Worm (Caenorhabditis elegans): ENCODE measurements around the gene Y60A3A.8.
"Not testable (repeated sequence)": the region's sequence is repeated elsewhere in the genome, so short reads cannot be mapped to it uniquely, and the experiment has no call there.

Y60A3A.8 gene

ce11 chrV:19949721-19950120, at the start of gene Y60A3A.8:
Gene Y60A3A.8 (plus strand): TSS chrV:19949978.
- not testable (repeated sequence) for TF ChIP-seq W03F9.2, him-1, dao-5 (tag; optimal IDR thresholded peaks at IDR 0.05)

ce11 chrV:19901826-19902225, 48.0 kb upstream of the Y60A3A.8 start:
- TF ChIP-seq W03F9.2 (tag; optimal IDR thresholded peaks at IDR 0.05) = no peak
- TF ChIP-seq him-1 (tag; optimal IDR thresholded peaks at IDR 0.05) = no peak
- no peak for TF ChIP-seq dao-5 (tag; optimal IDR thresholded peaks at IDR 0.05)

ce11 chrV:19904790-19905189, 45.0 kb upstream of the Y60A3A.8 start:
- TF ChIP-seq dao-5 (tag; optimal IDR thresholded peaks at IDR 0.05) (no peak), him-1 (tag; optimal IDR thresholded peaks at IDR 0.05) (no peak), W03F9.2 (tag; optimal IDR thresholded peaks at IDR 0.05) (no peak)

- TF ChIP-seq him-1 (tag; optimal IDR thresholded peaks at IDR 0.05) (no peak), dao-5 (tag; optimal IDR thresholded peaks at IDR 0.05) (no peak), W03F9.2 (tag; optimal IDR thresholded peaks at IDR 0.05) (no peak)
Observed at ce11 chrV:19905988-19906387, 43.8 kb upstream of the Y60A3A.8 start.

ce11 chrV:19907365-19907764, 42.4 kb upstream of the Y60A3A.8 start, which contains the start of gene fars-2:
Gene fars-2 (minus strand): TSS chrV:19907434.
- TF ChIP-seq dao-5 (tag; optimal IDR thresholded peaks at IDR 0.05) = no peak
- no peak for TF ChIP-seq him-1 (tag; optimal IDR thresholded peaks at IDR 0.05)
- TF ChIP-seq W03F9.2 (tag; optimal IDR thresholded peaks at IDR 0.05) = no peak

- TF ChIP-seq dao-5 (tag; optimal IDR thresholded peaks at IDR 0.05) (no peak), W03F9.2 (tag; optimal IDR thresholded peaks at IDR 0.05) (no peak), him-1 (tag; optimal IDR thresholded peaks at IDR 0.05) (no peak)
Observed at ce11 chrV:19908854-19909253, 40.9 kb upstream of the Y60A3A.8 start.

ce11 chrV:19915973-19916605, 33.7 kb upstream of the Y60A3A.8 start, which contains the start of the genes chk-2 and Y60A3A.19:
Gene chk-2 (minus strand): TSS chrV:19916023.
Gene Y60A3A.19 (plus strand): TSS chrV:19916555.
- TF ChIP-seq dao-5 (tag; optimal IDR thresholded peaks at IDR 0.05) (no peak), him-1 (tag; optimal IDR thresholded peaks at IDR 0.05) (no peak)

- no peak for TF ChIP-seq dao-5 (tag; optimal IDR thresholded peaks at IDR 0.05)
- TF ChIP-seq W03F9.2 (tag; optimal IDR thresholded peaks at IDR 0.05) = no peak
- no peak for TF ChIP-seq him-1 (tag; optimal IDR thresholded peaks at IDR 0.05)
Observed at ce11 chrV:19922613-19923012, 27.2 kb upstream of the Y60A3A.8 start, which contains the start of gene Y60A3A.16. Gene Y60A3A.16 (minus strand): TSS chrV:19922713.

ce11 chrV:19923924-19924323, 25.9 kb upstream of the Y60A3A.8 start, which contains the start of gene skr-4:
Gene skr-4 (plus strand): TSS chrV:19924224.
- TF ChIP-seq W03F9.2 (tag; optimal IDR thresholded peaks at IDR 0.05) (no peak), dao-5 (tag; optimal IDR thresholded peaks at IDR 0.05) (no peak), him-1 (tag; optimal IDR thresholded peaks at IDR 0.05) (no peak)

- TF ChIP-seq him-1 (tag; optimal IDR thresholded peaks at IDR 0.05) (no peak), W03F9.2 (tag; optimal IDR thresholded peaks at IDR 0.05) (no peak), dao-5 (tag; optimal IDR thresholded peaks at IDR 0.05) (no peak)
Observed at ce11 chrV:19934223-19934622, 15.6 kb upstream of the Y60A3A.8 start, which contains the start of gene algn-7. Gene algn-7 (minus strand): TSS chrV:19934323.

ce11 chrV:19936945-19937344, 12.8 kb upstream of the Y60A3A.8 start:
- TF ChIP-seq W03F9.2 (tag; optimal IDR thresholded peaks at IDR 0.05) (no peak), him-1 (tag; optimal IDR thresholded peaks at IDR 0.05) (no peak)

- TF ChIP-seq him-1 (tag; optimal IDR thresholded peaks at IDR 0.05) (no peak), dao-5 (tag; optimal IDR thresholded peaks at IDR 0.05) (no peak), W03F9.2 (tag; optimal IDR thresholded peaks at IDR 0.05) (no peak)
Observed at ce11 chrV:19946529-19946928, 3.2 kb upstream of the Y60A3A.8 start, which contains the start of gene dhs-24. Gene dhs-24 (minus strand): TSS chrV:19946629.

ce11 chrV:19948993-19949392, 785 bp upstream of the Y60A3A.8 start, which contains the start of gene tmed-4:
Gene tmed-4 (minus strand): TSS chrV:19949093.
- not testable (repeated sequence) for TF ChIP-seq dao-5, him-1, W03F9.2 (tag; optimal IDR thresholded peaks at IDR 0.05)

- no peak for TF ChIP-seq him-1 (tag; optimal IDR thresholded peaks at IDR 0.05)
- no peak for TF ChIP-seq W03F9.2 (tag; optimal IDR thresholded peaks at IDR 0.05)
- TF ChIP-seq dao-5 (tag; optimal IDR thresholded peaks at IDR 0.05) = no peak
Observed at ce11 chrV:19954491-19954890, 4.7 kb downstream of the Y60A3A.8 start.
